Fruit fly (Drosophila melanogaster): ENCODE data around the gene CG4822.

Gene CG4822

DNA sequence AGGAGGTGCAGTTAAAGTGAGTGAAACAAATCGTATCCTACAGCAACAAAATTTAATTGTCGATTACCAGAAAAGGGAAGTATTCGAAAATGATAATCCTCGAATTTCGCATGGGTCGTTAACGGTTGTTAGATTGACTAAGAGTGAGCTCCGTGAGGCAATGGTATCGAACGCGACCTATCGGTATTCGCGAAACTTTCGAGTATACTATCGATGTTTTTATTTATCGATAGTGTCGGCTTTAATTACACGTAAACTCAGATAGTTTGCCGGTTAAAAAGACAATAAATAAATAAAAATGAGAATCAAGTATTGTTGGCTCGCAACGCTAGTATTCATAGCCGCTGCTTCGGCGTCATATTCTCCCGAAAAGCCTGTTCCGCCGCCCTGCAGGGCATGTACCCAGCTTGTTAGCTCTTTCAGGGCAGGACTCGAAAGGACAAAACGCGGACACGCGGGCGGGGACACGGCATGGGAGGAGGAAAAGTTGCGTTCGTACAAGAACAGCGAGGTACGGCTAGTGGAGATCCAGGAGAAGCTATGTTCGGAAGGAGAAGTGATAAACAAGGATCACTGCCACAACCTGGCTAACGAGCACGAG lies 19.3 kb downstream of the CG4822 start, which contains the start of gene Creld (continued):
- TF ChIP-seq CG31441 (GFP tag; IDR thresholded peaks at IDR 0.05) (no peak), CG42726 (GFP tag; IDR thresholded peaks at IDR 0.05; ENCODE audit: partially characterized antibody) (peak; percentile 100), CG4617 (GFP tag; optimal IDR thresholded peaks at IDR 0.05; ENCODE audit: borderline replicate concordance) (peak; percentile 54), trh (GFP tag; optimal IDR thresholded peaks at IDR 0.05) (no peak), ato (GFP tag; IDR thresholded peaks at IDR 0.05; ENCODE audit: partially characterized antibody) (peak; percentile 99), Stat92E (GFP tag; optimal IDR thresholded peaks at IDR 0.05) (no peak), Optix (GFP tag; IDR thresholded peaks at IDR 0.05) (no peak), CG6791 (GFP tag; IDR thresholded peaks at IDR 0.05; ENCODE audit: partially characterized antibody) (peak; percentile 100), CG15479 (GFP tag; optimal IDR thresholded peaks at IDR 0.05) (no peak), CG4328 (GFP tag; optimal IDR thresholded peaks at IDR 0.05) (no peak), B-H2 (GFP tag; optimal IDR thresholded peaks at IDR 0.05) (peak; percentile 36), knrl (GFP tag; IDR thresholded peaks at IDR 0.05; ENCODE audit: partially characterized antibody) (peak; percentile 100), crol (GFP tag; IDR thresholded peaks at IDR 0.05) (no peak), vnd (GFP tag; IDR thresholded peaks at IDR 0.05; ENCODE audit: partially characterized antibody) (peak; percentile 100), CG10267 (tag; optimal IDR thresholded peaks at IDR 0.05) (no peak), CG2120 (GFP tag; optimal IDR thresholded peaks at IDR 0.05) (peak; percentile 9), CG14710 (tag; optimal IDR thresholded peaks at IDR 0.05) (peak; percentile 39), gro (GFP tag; optimal IDR thresholded peaks at IDR 0.05) (peak; percentile 75), CG8089 (GFP tag; optimal IDR thresholded peaks at IDR 0.05) (no peak), ken (GFP tag; IDR thresholded peaks at IDR 0.05) (no peak), tll (GFP tag; optimal IDR thresholded peaks at IDR 0.05) (no peak), hbn (GFP tag; IDR thresholded peaks at IDR 0.05; ENCODE audit: partially characterized antibody) (peak; percentile 100), p53 (GFP tag; optimal IDR thresholded peaks at IDR 0.05) (no peak), BtbVII (GFP tag; optimal IDR thresholded peaks at IDR 0.05) (no peak), row (GFP tag; IDR thresholded peaks at IDR 0.05) (peak; percentile 45), luna (GFP tag; optimal IDR thresholded peaks at IDR 0.05) (no peak), kay (GFP tag; optimal IDR thresholded peaks at IDR 0.05) (peak; percentile 11), hb (GFP tag; IDR thresholded peaks at IDR 0.05; ENCODE audit: partially characterized antibody) (peak; percentile 99), zfh1 (GFP tag; IDR thresholded peaks at IDR 0.05) (0 out of 3 replicates have a peak, but pooled peaks have one; percentile 22), CG32767 (GFP tag; IDR thresholded peaks at IDR 0.05) (no peak), emc (GFP tag; optimal IDR thresholded peaks at IDR 0.05) (no peak), Xrp1 (GFP tag; IDR thresholded peaks at IDR 0.05) (no peak), CG6175 (GFP tag; IDR thresholded peaks at IDR 0.05) (no peak), CG3995 (GFP tag; optimal IDR thresholded peaks at IDR 0.05) (peak; percentile 56), CG12391 (tag; optimal IDR thresholded peaks at IDR 0.05) (no peak), amos (GFP tag; IDR thresholded peaks at IDR 0.05; ENCODE audit: partially characterized antibody) (peak; percentile 100), CG7745 (tag; optimal IDR thresholded peaks at IDR 0.05) (no peak), maf-S (GFP tag; optimal IDR thresholded peaks at IDR 0.05) (no peak), YL-1 (GFP tag; optimal IDR thresholded peaks at IDR 0.05) (peak; percentile 67), CG7372 (GFP tag; IDR thresholded peaks at IDR 0.05) (no peak), dm (GFP tag; optimal IDR thresholded peaks at IDR 0.05) (peak; percentile 20), Opbp (GFP tag; IDR thresholded peaks at IDR 0.05; ENCODE audit: partially characterized antibody) (peak; percentile 100), D19B (GFP tag; optimal IDR thresholded peaks at IDR 0.05) (no peak), CG9932 (GFP tag; IDR thresholded peaks at IDR 0.05) (no peak; the same call in 1 of the 2 replicates), Vsx1 (GFP tag; optimal IDR thresholded peaks at IDR 0.05) (no peak), CG9437 (GFP tag; optimal IDR thresholded peaks at IDR 0.05) (peak; percentile 89), repo (GFP tag; optimal IDR thresholded peaks at IDR 0.05) (no peak), CG33213 (GFP tag; optimal IDR thresholded peaks at IDR 0.05) (peak; percentile 54), CG4730 (GFP tag; IDR thresholded peaks at IDR 0.05) (no peak)

Measured in whole organism, embryonic.